Worm (Caenorhabditis elegans) whole organism, mixed stage, embryonic: Measurements from ENCODE around the gene osta-3.

Experiments used
- M03D4.4 ChIP-seq: sonication (generic microtip); optimal IDR thresholded peaks from 2 replicates; lab custom pipeline; 2017; ENCODE audit warnings: mild to moderate bottlenecking, missing genetic modification characterization, missing compliant biosample characterization
- bed-3 ChIP-seq: fragments of 200-800 bp; sonication (Bioruptor generic); optimal IDR thresholded peaks from 3 replicates; lab custom pipeline; 2018; ENCODE audit warnings: mild to moderate bottlenecking, missing genetic modification characterization, moderate library complexity, missing compliant biosample characterization
- ceh-39 ChIP-seq: fragments of 150-350 bp; optimal IDR thresholded peaks from 2 replicates; lab custom pipeline; 2014; ENCODE audit warnings: missing biosample characterization, missing genetic modification characterization
- ces-1 ChIP-seq: fragments of 150-350 bp; optimal IDR thresholded peaks from 2 replicates; lab custom pipeline; 2014; ENCODE audit warnings: missing biosample characterization, missing genetic modification reagents, missing genetic modification characterization
- cnd-1 ChIP-seq: fragments of 200-800 bp; sonication (Bioruptor generic); optimal IDR thresholded peaks from 2 replicates; lab custom pipeline; 2018; ENCODE audit warnings: mild to moderate bottlenecking, missing genetic modification characterization, missing compliant biosample characterization
- drap-1 ChIP-seq: fragments of 200-800 bp; sonication (Bioruptor generic); optimal IDR thresholded peaks from 3 replicates; lab custom pipeline; 2018; ENCODE audit warnings: mild to moderate bottlenecking, missing genetic modification characterization, missing compliant biosample characterization
- elt-1 ChIP-seq: sonication (generic microtip); optimal IDR thresholded peaks from 2 replicates; lab custom pipeline; 2017; ENCODE audit warnings: missing genetic modification characterization, mild to moderate bottlenecking, missing compliant biosample characterization, antibody characterized with exemption, moderate library complexity, borderline replicate concordance; ENCODE audit not compliant: insufficient read depth
- elt-3 ChIP-seq: fragments of 150-350 bp; optimal IDR thresholded peaks from 2 replicates; lab custom pipeline; 2014; ENCODE audit warnings: missing biosample characterization, missing genetic modification characterization
- flh-1 ChIP-seq: fragments of 200-800 bp; sonication (Bioruptor generic); optimal IDR thresholded peaks from 2 replicates; lab custom pipeline; 2018; ENCODE audit warnings: mild to moderate bottlenecking, missing genetic modification characterization, moderate library complexity, missing compliant biosample characterization
- ham-2 ChIP-seq: fragments of 200-800 bp; sonication (Bioruptor generic); optimal IDR thresholded peaks from 2 replicates; lab custom pipeline; 2018; ENCODE audit warnings: mild to moderate bottlenecking, missing genetic modification characterization, missing compliant biosample characterization
- hlh-1 ChIP-seq: fragments of 150-350 bp; optimal IDR thresholded peaks from 2 replicates; lab custom pipeline; 2014; ENCODE audit warnings: missing biosample characterization, missing genetic modification reagents, missing genetic modification characterization
- lin-13 ChIP-seq: fragments of 150-350 bp; optimal IDR thresholded peaks from 2 replicates; lab custom pipeline; 2014; ENCODE audit warnings: missing biosample characterization, missing genetic modification characterization
- lin-32 ChIP-seq: fragments of 200-800 bp; sonication (Bioruptor generic); optimal IDR thresholded peaks from 2 replicates; lab custom pipeline; 2018; ENCODE audit warnings: mild to moderate bottlenecking, missing genetic modification characterization, missing compliant biosample characterization
- lsy-2 ChIP-seq: fragments of 150-350 bp; optimal IDR thresholded peaks from 2 replicates; lab custom pipeline; 2014; ENCODE audit warnings: missing biosample characterization, missing genetic modification characterization
- mab-5 ChIP-seq: fragments of 150-350 bp; optimal IDR thresholded peaks from 2 replicates; lab custom pipeline; 2014; ENCODE audit warnings: missing biosample characterization, missing genetic modification characterization
- mep-1 ChIP-seq: fragments of 150-350 bp; optimal IDR thresholded peaks from 2 replicates; lab custom pipeline; 2017; ENCODE audit warnings: missing biosample characterization, missing genetic modification reagents, missing genetic modification characterization, inconsistent platforms
- mls-2 ChIP-seq: sonication (generic microtip); optimal IDR thresholded peaks from 2 replicates; lab custom pipeline; 2016; ENCODE audit warnings: mild to moderate bottlenecking, missing genetic modification characterization, moderate library complexity, missing compliant biosample characterization
- nhr-12 ChIP-seq: fragments of 150-350 bp; optimal IDR thresholded peaks from 2 replicates; lab custom pipeline; 2014; ENCODE audit warnings: missing biosample characterization, missing genetic modification characterization
- nhr-2 ChIP-seq: fragments of 150-350 bp; optimal IDR thresholded peaks from 2 replicates; lab custom pipeline; 2014; ENCODE audit warnings: missing biosample characterization, missing genetic modification characterization
- nhr-237 ChIP-seq: fragments of 150-350 bp; optimal IDR thresholded peaks from 2 replicates; lab custom pipeline; 2014; ENCODE audit warnings: missing biosample characterization, missing genetic modification characterization
- nhr-28 ChIP-seq: fragments of 150-350 bp; optimal IDR thresholded peaks from 2 replicates; lab custom pipeline; 2014; ENCODE audit warnings: missing biosample characterization, missing genetic modification characterization
- nhr-76 ChIP-seq: sonication (generic microtip); optimal IDR thresholded peaks from 2 replicates; lab custom pipeline; 2017; ENCODE audit warnings: missing biosample characterization, missing genetic modification characterization
- pha-4 ChIP-seq: fragments of 150-350 bp; optimal IDR thresholded peaks from 2 replicates; lab custom pipeline; 2018; ENCODE audit warnings: missing biosample characterization, missing genetic modification reagents, missing genetic modification characterization
- sem-2 ChIP-seq: fragments of 200-800 bp; sonication (Bioruptor generic); optimal IDR thresholded peaks from 2 replicates; lab custom pipeline; 2018; ENCODE audit warnings: mild to moderate bottlenecking, missing genetic modification characterization, missing compliant biosample characterization
- snpc-4 ChIP-seq: fragments of 150-350 bp; optimal IDR thresholded peaks from 2 replicates; lab custom pipeline; 2014; ENCODE audit warnings: missing biosample characterization, missing genetic modification characterization
- sptf-1 ChIP-seq: sonication (generic microtip); optimal IDR thresholded peaks from 2 replicates; lab custom pipeline; 2017; ENCODE audit warnings: mild to moderate bottlenecking, missing genetic modification characterization, moderate library complexity, missing compliant biosample characterization
- tbx-8 ChIP-seq: fragments of 200-800 bp; sonication (Bioruptor generic); optimal IDR thresholded peaks from 2 replicates; lab custom pipeline; 2018; ENCODE audit warnings: mild to moderate bottlenecking, missing genetic modification characterization, moderate library complexity, missing compliant biosample characterization
- unc-120 ChIP-seq: sonication (generic microtip); optimal IDR thresholded peaks from 2 replicates; lab custom pipeline; 2017; ENCODE audit warnings: missing genetic modification characterization, missing compliant biosample characterization; ENCODE audit not compliant: poor library complexity, severe bottlenecking
- unc-39 ChIP-seq: fragments of 150-350 bp; optimal IDR thresholded peaks from 2 replicates; lab custom pipeline; 2014; ENCODE audit warnings: missing biosample characterization, missing genetic modification characterization
- unc-62 ChIP-seq: fragments of 150-350 bp; optimal IDR thresholded peaks from 2 replicates; lab custom pipeline; 2014; ENCODE audit warnings: missing biosample characterization, missing genetic modification reagents, missing genetic modification characterization
- zip-8 ChIP-seq: fragments of 150-350 bp; optimal IDR thresholded peaks from 2 replicates; lab custom pipeline; 2014; ENCODE audit warnings: missing biosample characterization, missing genetic modification characterization
- ztf-11 ChIP-seq: fragments of 150-350 bp; optimal IDR thresholded peaks from 2 replicates; lab custom pipeline; 2014; ENCODE audit warnings: missing biosample characterization, missing genetic modification characterization

The osta-3 gene

DNA sequence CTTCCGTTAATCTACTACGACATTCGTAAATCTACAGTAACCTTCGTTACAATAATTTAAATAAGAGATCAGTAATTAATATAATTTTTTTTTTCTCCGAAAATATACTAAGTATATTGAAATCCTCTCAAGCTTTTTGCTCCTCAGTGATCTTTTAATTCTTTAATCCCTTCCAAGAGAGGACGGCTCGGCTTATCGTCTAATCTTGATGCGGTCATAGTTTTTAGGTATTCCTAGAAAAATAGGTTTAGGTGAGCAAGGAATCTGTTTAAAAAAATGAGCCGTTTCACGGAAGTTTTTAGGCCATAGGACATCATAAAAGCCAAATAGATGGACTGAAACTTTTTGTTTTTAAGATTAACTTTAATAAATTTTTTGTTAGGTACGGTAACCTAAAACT, 19.7 kb downstream of the osta-3 start:
- TF ChIP-seq mab-5 (no peak), nhr-12 (tag; lab: Kevin White, UChicago) (no peak), zip-8 (tag; lab: Kevin White, UChicago) (no peak), lin-13 (no peak), nhr-28 (tag; lab: Kevin White, UChicago) (no peak), lin-32 (GFP tag; lab: Kevin White, UChicago) (no peak), sptf-1 (tag; lab: Kevin White, UChicago) (no peak)

DNA sequence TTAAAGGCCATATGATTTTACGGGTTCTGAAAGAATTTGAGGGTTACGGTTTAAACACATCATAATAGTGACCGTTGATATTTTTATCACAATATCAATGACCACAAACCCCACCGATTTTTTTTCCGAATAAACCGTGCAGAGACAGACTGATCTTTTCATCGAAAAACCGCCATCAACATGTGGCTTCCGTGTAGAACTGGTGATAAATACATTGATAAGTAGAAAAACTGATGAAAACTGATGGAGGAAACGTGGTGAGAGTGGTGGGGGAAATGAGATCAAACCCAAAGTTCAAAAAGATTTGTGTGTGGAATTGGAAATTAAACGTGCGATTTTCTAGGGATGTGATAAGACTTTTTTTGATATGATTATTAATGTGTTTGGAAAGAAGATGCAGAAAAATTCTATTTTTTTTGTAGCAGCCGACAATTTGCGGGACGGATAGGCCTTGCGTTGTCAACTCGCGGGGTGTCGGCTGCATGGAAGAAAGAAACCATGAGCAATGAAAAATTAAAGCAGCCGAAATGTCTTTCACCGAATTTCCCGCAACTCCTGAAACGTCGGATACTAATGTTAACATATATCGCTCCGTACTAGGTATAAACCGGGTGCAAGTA, 26.4 kb downstream of the osta-3 start:
- TF ChIP-seq mep-1 (tag; lab: Kevin White, UChicago) (no peak), unc-120 (tag; lab: Kevin White, UChicago) (no peak), snpc-4 (tag; lab: Kevin White, UChicago) (no peak), nhr-2 (tag; lab: Kevin White, UChicago) (no peak), nhr-28 (tag; lab: Kevin White, UChicago) (no peak)

DNA sequence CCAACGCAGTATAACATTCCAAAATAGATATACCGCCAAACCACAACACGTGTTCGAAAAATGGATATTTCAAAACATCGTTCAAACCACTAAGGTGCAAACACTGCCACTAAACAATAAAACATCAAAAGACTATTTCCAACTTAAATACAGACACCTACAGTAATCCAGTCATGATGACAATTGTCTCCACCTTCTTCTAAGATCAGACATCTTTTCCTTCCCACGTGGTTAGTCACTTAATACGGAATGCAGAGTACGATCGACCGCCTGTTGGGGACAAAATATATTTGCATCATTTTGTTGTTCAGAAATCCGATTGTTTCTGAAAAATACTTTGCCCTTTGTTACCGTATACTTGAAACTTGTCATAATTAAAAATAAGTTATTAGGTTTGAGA, 28.9 kb downstream of the osta-3 start:
- no peak for TF ChIP-seq elt-1 (tag; lab: Kevin White, UChicago)
- no peak for TF ChIP-seq M03D4.4 (tag; lab: Kevin White, UChicago)
- TF ChIP-seq ces-1 (GFP tag; lab: Kevin White, UChicago), result no peak
- TF ChIP-seq cnd-1 (tag; lab: Kevin White, UChicago), result no peak
- TF ChIP-seq sem-2, result no peak
- no peak for TF ChIP-seq ztf-11 (tag; lab: Kevin White, UChicago)
- TF ChIP-seq drap-1 (GFP tag; lab: Kevin White, UChicago), result no peak
- no peak for TF ChIP-seq bed-3 (GFP tag; lab: Kevin White, UChicago)
- TF ChIP-seq tbx-8 (GFP tag; lab: Kevin White, UChicago), result no peak
- TF ChIP-seq, all 35 proteins: peak for 0

DNA sequence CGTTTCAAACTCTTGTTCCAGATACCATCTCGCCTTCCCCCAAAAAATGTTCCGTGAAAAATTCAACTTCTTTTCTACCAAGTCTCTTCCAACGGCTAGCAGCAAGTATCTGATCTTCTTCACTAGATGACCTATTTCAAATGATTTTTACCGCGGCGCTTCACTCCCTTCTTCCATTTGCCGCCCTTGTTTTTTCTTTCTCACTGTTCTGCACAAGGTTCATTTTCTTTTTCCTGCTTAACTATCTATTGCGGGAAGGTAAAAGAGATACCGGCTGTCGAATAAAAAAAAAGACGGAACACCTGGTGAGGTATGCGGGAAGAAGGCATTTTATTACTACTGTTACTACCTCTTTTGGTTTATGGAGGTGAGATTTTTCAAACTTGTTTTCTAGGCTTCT, 30.7 kb downstream of the osta-3 start, which contains the start of gene cdh-7:
Gene cdh-7, plus strand, starts transcription at position 214 of the 400 bp plus-strand sequence.
- no peak for TF ChIP-seq nhr-237 (tag; lab: Kevin White, UChicago)
- no peak for TF ChIP-seq sem-2
- TF ChIP-seq M03D4.4 (tag; lab: Kevin White, UChicago), result no peak
- no peak for TF ChIP-seq mab-5
- no peak for TF ChIP-seq lsy-2 (tag; lab: Kevin White, UChicago)
- no peak for TF ChIP-seq ham-2 (GFP tag; lab: Kevin White, UChicago)
- no peak for TF ChIP-seq lin-13
- TF ChIP-seq tbx-8 (GFP tag; lab: Kevin White, UChicago), result no peak
- no peak for TF ChIP-seq hlh-1 (tag; lab: Kevin White, UChicago)
- TF ChIP-seq unc-62 (GFP tag; lab: Kevin White, UChicago), result no peak
- TF ChIP-seq zip-8 (tag; lab: Kevin White, UChicago), result no peak
- no peak for TF ChIP-seq unc-39 (tag; lab: Kevin White, UChicago)
- TF ChIP-seq nhr-2 (tag; lab: Kevin White, UChicago), result no peak

DNA sequence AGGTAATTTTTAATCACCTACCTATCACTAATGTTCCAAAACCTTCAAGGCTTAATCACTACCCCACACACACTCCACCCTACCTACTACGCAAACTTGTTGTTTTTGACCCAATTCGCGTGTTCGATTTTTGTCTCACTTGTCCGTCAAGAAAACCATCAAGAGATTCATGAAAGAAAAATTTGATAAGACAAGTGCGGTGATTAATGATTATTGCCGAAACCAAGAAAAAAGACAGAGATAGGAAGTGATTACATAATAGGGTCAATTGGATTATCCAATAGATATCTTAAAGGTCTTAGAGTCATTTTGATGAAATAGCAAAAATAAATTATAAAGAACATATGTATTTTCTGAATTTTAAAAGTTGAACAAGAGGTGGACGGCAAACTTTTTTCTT, 31.9 kb downstream of the osta-3 start:
- no peak for TF ChIP-seq snpc-4 (tag; lab: Kevin White, UChicago)
- no peak for TF ChIP-seq mep-1 (tag; lab: Kevin White, UChicago)
- TF ChIP-seq ces-1 (GFP tag; lab: Kevin White, UChicago), result no peak
- TF ChIP-seq pha-4 (tag; lab: Kevin White, UChicago), result no peak
- TF ChIP-seq unc-39 (tag; lab: Kevin White, UChicago), result no peak
- TF ChIP-seq lin-13, result no peak
- TF ChIP-seq sptf-1 (tag; lab: Kevin White, UChicago), result no peak
- TF ChIP-seq lsy-2 (tag; lab: Kevin White, UChicago), result no peak
- no peak for TF ChIP-seq ceh-39 (tag; lab: Kevin White, UChicago)
- no peak for TF ChIP-seq mls-2

DNA sequence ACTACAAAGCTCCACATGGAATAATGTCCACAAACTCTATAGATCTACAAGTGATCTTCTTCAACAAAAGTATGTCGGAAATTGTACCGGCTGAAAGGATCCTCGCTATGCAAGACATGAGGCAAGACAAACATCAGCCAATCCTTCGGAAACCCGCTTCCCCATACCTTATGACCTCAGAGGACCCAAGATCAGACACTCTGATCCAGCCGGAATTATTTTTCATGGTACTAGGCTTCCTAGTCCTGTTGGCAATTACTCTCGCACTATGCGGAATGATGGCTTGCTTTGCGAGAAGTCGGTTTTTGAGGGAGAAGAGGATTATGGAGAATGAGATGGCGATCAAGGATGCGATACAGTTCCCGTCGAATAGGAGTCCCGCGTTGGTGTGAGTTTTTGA, 37.6 kb downstream of the osta-3 start:
- TF ChIP-seq drap-1 (GFP tag; lab: Kevin White, UChicago) (no peak), mls-2 (no peak), elt-3 (no peak), unc-39 (tag; lab: Kevin White, UChicago) (no peak), nhr-76 (tag; lab: Kevin White, UChicago) (no peak), elt-1 (tag; lab: Kevin White, UChicago) (no peak), cnd-1 (tag; lab: Kevin White, UChicago) (no peak), bed-3 (GFP tag; lab: Kevin White, UChicago) (no peak), lsy-2 (tag; lab: Kevin White, UChicago) (no peak), flh-1 (GFP tag; lab: Kevin White, UChicago) (no peak), M03D4.4 (tag; lab: Kevin White, UChicago) (no peak), tbx-8 (GFP tag; lab: Kevin White, UChicago) (no peak), unc-120 (tag; lab: Kevin White, UChicago) (no peak), lin-32 (GFP tag; lab: Kevin White, UChicago) (no peak)
